Worm (Caenorhabditis elegans) whole organism, mixed stage, embryonic: Measurements from ENCODE around the gene Y62H9A.15.

Source experiments
- ces-1 ChIP-seq: fragments of 150-350 bp; optimal IDR thresholded peaks from 2 replicates; lab custom pipeline; 2014; ENCODE audit warnings: missing biosample characterization, missing genetic modification reagents, missing genetic modification characterization
- elt-3 ChIP-seq: fragments of 150-350 bp; optimal IDR thresholded peaks from 2 replicates; lab custom pipeline; 2014; ENCODE audit warnings: missing biosample characterization, missing genetic modification characterization
- mep-1 ChIP-seq: fragments of 150-350 bp; optimal IDR thresholded peaks from 2 replicates; lab custom pipeline; 2017; ENCODE audit warnings: missing biosample characterization, missing genetic modification reagents, missing genetic modification characterization, inconsistent platforms
- pha-4 ChIP-seq: fragments of 150-350 bp; optimal IDR thresholded peaks from 2 replicates; lab custom pipeline; 2018; ENCODE audit warnings: missing biosample characterization, missing genetic modification reagents, missing genetic modification characterization
- snpc-4 ChIP-seq: fragments of 150-350 bp; optimal IDR thresholded peaks from 2 replicates; lab custom pipeline; 2014; ENCODE audit warnings: missing biosample characterization, missing genetic modification characterization
- sptf-1 ChIP-seq: sonication (generic microtip); optimal IDR thresholded peaks from 2 replicates; lab custom pipeline; 2017; ENCODE audit warnings: mild to moderate bottlenecking, missing genetic modification characterization, moderate library complexity, missing compliant biosample characterization

- TF ChIP-seq ces-1 (GFP tag; lab: Kevin White, UChicago), result no peak
- no peak for TF ChIP-seq mep-1 (tag; lab: Kevin White, UChicago)
- no peak for TF ChIP-seq sptf-1 (tag; lab: Kevin White, UChicago)
- TF ChIP-seq pha-4 (tag; lab: Kevin White, UChicago), result no peak
- TF ChIP-seq snpc-4 (tag; lab: Kevin White, UChicago), result no peak
- TF ChIP-seq elt-3 (tag; lab: Kevin White, UChicago), result no peak
Measured at ce11 chrX:11908226-11908625, 1.7 kb downstream of the Y62H9A.15 start.
